Worm (Caenorhabditis elegans): ENCODE results near the gene usp-46.

usp-46 gene

DNA sequence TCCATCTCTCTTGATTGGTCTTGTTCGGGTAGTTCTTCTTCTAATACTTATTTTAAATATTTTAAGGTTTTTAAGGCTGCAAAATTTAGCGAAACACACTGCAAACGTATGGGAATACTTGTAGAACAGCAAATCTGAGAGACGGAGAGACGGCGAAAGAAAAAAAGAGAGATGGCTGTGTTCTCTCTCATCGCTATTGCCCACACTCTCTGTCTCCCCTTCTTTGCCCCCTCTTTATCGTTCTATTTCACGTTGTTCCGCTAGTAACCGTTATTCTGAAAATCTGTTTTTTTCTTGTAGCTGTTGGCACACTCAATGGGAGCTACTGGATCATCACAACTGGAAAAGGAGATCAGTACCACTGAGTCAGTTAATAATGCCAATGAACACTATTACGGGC lies at the start of gene usp-46:
usp-46 (plus strand) TSS at position 301 of the 400 bp plus-strand sequence.
- TF ChIP-seq snpc-4 (tag; optimal IDR thresholded peaks at IDR 0.05) (no peak), hmg-11 (tag; optimal IDR thresholded peaks at IDR 0.05) (peak; percentile 43), eor-1 (tag; optimal IDR thresholded peaks at IDR 0.05) (no peak), fkh-2 (tag; optimal IDR thresholded peaks at IDR 0.05) (no peak), ztf-11 (tag; optimal IDR thresholded peaks at IDR 0.05) (no peak), elt-3 (tag; optimal IDR thresholded peaks at IDR 0.05) (no peak), nhr-12 (tag; optimal IDR thresholded peaks at IDR 0.05) (no peak), nhr-43 (tag; optimal IDR thresholded peaks at IDR 0.05; ENCODE audit: poor library complexity, severe bottlenecking) (no peak), tbx-2 (tag; optimal IDR thresholded peaks at IDR 0.05) (no peak), ceh-9 (tag; optimal IDR thresholded peaks at IDR 0.05) (no peak), nhr-11 (tag; optimal IDR thresholded peaks at IDR 0.05) (no peak), zag-1 (tag; optimal IDR thresholded peaks at IDR 0.05) (no peak), nhr-23 (tag; optimal IDR thresholded peaks at IDR 0.05) (no peak), elt-2 (tag; optimal IDR thresholded peaks at IDR 0.05) (peak; percentile 20), lin-39 (tag; optimal IDR thresholded peaks at IDR 0.05) (peak; percentile 10), nfya-1 (tag; optimal IDR thresholded peaks at IDR 0.05; ENCODE audit: insufficient read depth) (peak; percentile 29), ceh-16 (tag; optimal IDR thresholded peaks at IDR 0.05) (no peak), nhr-67 (tag; optimal IDR thresholded peaks at IDR 0.05) (no peak), skn-1 (tag; optimal IDR thresholded peaks at IDR 0.05) (no peak), pqm-1 (tag; optimal IDR thresholded peaks at IDR 0.05) (no peak), unc-39 (tag; optimal IDR thresholded peaks at IDR 0.05) (no peak), ceh-28 (tag; optimal IDR thresholded peaks at IDR 0.05) (no peak), egl-27 (tag; optimal IDR thresholded peaks at IDR 0.05) (no peak)

DNA sequence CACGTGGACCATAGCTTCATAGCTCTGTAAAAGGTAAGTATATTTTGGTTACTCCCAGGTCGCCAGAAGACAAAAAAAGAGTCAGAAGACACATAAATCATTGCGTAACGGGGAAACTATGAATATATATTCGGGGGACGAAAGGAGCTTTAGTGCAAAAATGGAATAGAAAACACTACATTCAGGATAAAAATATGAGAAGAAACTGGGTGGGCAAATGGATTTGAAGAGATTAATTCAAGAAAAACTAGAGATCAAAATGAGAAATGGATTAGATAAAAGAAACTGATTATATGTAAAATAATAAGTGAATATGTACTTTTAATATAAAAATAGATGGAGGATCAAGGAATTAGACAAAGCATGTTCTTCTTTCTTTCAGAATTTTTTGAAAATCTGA lies 49.0 kb upstream of the usp-46 start, which contains the start of gene C07A9.12:
C07A9.12 (minus strand) TSS at position 101 of the 400 bp plus-strand sequence.
- no peak for TF ChIP-seq nhr-11 (tag; optimal IDR thresholded peaks at IDR 0.05)
- no peak for TF ChIP-seq nhr-23 (tag; optimal IDR thresholded peaks at IDR 0.05)
- no peak for TF ChIP-seq mml-1 (tag; optimal IDR thresholded peaks at IDR 0.05)
- TF ChIP-seq ZK546.5 (tag; optimal IDR thresholded peaks at IDR 0.05) = no peak
- TF ChIP-seq pqm-1 (tag; optimal IDR thresholded peaks at IDR 0.05) = no peak
- TF ChIP-seq unc-39 (tag; optimal IDR thresholded peaks at IDR 0.05) = no peak
- no peak for TF ChIP-seq lin-39 (tag; optimal IDR thresholded peaks at IDR 0.05)

DNA sequence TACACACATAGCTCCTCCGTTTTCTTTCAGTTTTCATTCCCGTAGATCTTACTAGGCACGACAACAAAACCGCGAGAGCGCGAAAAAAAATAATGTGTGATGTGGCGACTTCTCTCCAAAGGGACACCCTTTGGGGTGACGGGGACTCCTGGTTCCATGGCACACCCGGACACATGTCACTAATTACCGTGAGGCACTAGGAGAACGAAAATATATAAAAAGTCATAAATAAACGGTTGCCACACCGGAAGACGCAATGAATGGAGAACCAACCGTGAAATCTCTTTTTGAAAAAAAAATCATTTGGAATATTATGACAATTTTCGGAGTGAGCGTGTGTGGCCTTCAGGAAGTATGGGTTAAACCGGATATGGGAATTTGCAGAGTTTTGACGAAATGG lies 46.0 kb upstream of the usp-46 start:
- no peak for TF ChIP-seq sea-2 (GFP tag; optimal IDR thresholded peaks at IDR 0.05)
- no peak for TF ChIP-seq fos-1 (tag; optimal IDR thresholded peaks at IDR 0.05)
- no peak for TF ChIP-seq nhr-77 (tag; optimal IDR thresholded peaks at IDR 0.05)
- TF ChIP-seq eor-1 (tag; optimal IDR thresholded peaks at IDR 0.05) = no peak
- no peak for TF ChIP-seq fkh-10 (GFP tag; optimal IDR thresholded peaks at IDR 0.05)
- no peak for TF ChIP-seq ztf-4 (tag; optimal IDR thresholded peaks at IDR 0.05)
- no peak for TF ChIP-seq lsy-12 (tag; optimal IDR thresholded peaks at IDR 0.05)
- TF ChIP-seq nhr-25 (tag; optimal IDR thresholded peaks at IDR 0.05) = no peak
- no peak for TF ChIP-seq egl-27 (tag; optimal IDR thresholded peaks at IDR 0.05)
- no peak for TF ChIP-seq jun-1 (tag; optimal IDR thresholded peaks at IDR 0.05)
- no peak for TF ChIP-seq nhr-237 (tag; optimal IDR thresholded peaks at IDR 0.05)

DNA sequence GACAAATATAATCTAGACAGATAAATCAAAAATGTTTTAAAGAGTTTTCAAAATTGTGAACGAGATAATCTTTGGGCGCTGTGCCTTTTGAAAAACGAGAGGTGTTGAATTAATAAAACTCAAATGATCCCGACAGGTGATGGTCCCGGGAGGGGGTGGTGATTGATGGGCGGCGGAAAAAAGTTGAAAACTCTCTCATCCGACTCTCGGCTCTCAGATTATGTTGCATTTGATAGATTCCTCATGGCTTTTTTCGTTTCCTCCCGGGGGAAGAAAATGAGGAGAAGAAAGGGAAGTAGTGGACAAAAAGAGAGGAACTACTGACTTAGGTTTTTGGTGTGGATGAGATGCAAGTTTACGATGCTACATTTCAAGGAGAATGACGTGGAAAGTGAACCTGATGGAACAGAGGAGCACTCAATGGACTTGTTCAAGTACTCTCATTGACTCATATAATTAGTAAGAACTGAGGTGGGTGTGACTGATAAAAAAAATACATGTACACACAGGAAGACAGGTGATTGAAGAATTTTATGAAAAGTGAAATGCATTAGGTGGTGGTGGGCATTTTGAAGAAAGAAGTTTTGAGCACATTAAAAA lies 45.0 kb upstream of the usp-46 start:
- TF ChIP-seq unc-39 (tag; optimal IDR thresholded peaks at IDR 0.05) (no peak), ama-1 (optimal IDR thresholded peaks at IDR 0.05) (no peak), nhr-77 (tag; optimal IDR thresholded peaks at IDR 0.05) (no peak), pha-4 (tag; optimal IDR thresholded peaks at IDR 0.05) (no peak), lin-39 (tag; optimal IDR thresholded peaks at IDR 0.05) (peak; percentile 66), unc-62 (GFP tag; optimal IDR thresholded peaks at IDR 0.05) (peak; percentile 42), aly-2 (tag; optimal IDR thresholded peaks at IDR 0.05) (no peak)

Data from whole organism, L3 larva.